Fruit fly (Drosophila melanogaster): ENCODE measurements around the gene Ptip.
A peak's percentile ranks its signal among the peaks of the same experiment; 100 is the strongest.

Gene Ptip

dm6 chr3L:14002524-14003135 is 26.3 kb downstream of the Ptip start (continued):
- TF ChIP-seq CG18619 (GFP tag; optimal IDR thresholded peaks at IDR 0.05) (peak; percentile 11), gfzf (GFP tag; optimal IDR thresholded peaks at IDR 0.05) (peak; percentile 72), kah (GFP tag; optimal IDR thresholded peaks at IDR 0.05) (no peak), CG9876 (GFP tag; optimal IDR thresholded peaks at IDR 0.05) (no peak), her (GFP tag; optimal IDR thresholded peaks at IDR 0.05) (no peak), CG12104 (GFP tag; optimal IDR thresholded peaks at IDR 0.05) (no peak), CG6854 (GFP tag; optimal IDR thresholded peaks at IDR 0.05) (no peak), NfI (GFP tag; optimal IDR thresholded peaks at IDR 0.05) (no peak), CG42726 (GFP tag; IDR thresholded peaks at IDR 0.05; ENCODE audit: partially characterized antibody) (0 out of 2 replicates have a peak, but pooled peaks have one; percentile 46), CG6765 (GFP tag; optimal IDR thresholded peaks at IDR 0.05) (peak; percentile 25), phol (tag; optimal IDR thresholded peaks at IDR 0.05) (peak; percentile 45), CG17186 (GFP tag; optimal IDR thresholded peaks at IDR 0.05) (peak; percentile 60), Drgx (GFP tag; IDR thresholded peaks at IDR 0.05) (0 out of 2 replicates have a peak, but pooled peaks have one; percentile 6), dm (GFP tag; optimal IDR thresholded peaks at IDR 0.05) (peak; percentile 50), CG6683 (GFP tag; optimal IDR thresholded peaks at IDR 0.05) (no peak), HmgD (GFP tag; optimal IDR thresholded peaks at IDR 0.05) (peak; percentile 62), Lhr (GFP tag; optimal IDR thresholded peaks at IDR 0.05) (peak; percentile 2), HmgZ (tag; optimal IDR thresholded peaks at IDR 0.05) (peak; percentile 60), usp (GFP tag; optimal IDR thresholded peaks at IDR 0.05) (no peak), CG10654 (GFP tag; optimal IDR thresholded peaks at IDR 0.05) (no peak), twi (tag; optimal IDR thresholded peaks at IDR 0.05) (peak; percentile 18), trem (tag; optimal IDR thresholded peaks at IDR 0.05) (peak; percentile 98), org-1 (GFP tag; optimal IDR thresholded peaks at IDR 0.05) (no peak), chinmo (GFP tag; IDR thresholded peaks at IDR 0.05; ENCODE audit: partially characterized antibody) (peak; percentile 85; the same call in 3 of the 4 replicates), zfh1 (GFP tag; IDR thresholded peaks at IDR 0.05) (no peak), CG34224 (GFP tag; IDR thresholded peaks at IDR 0.05; ENCODE audit: partially characterized antibody) (no peak), CG34422 (GFP tag; IDR thresholded peaks at IDR 0.05) (peak; percentile 44; the same call in 1 of the 3 replicates), NC2β (GFP tag; optimal IDR thresholded peaks at IDR 0.05) (peak; percentile 6), Fer1 (GFP tag; optimal IDR thresholded peaks at IDR 0.05) (peak; percentile 27), CG31441 (GFP tag; IDR thresholded peaks at IDR 0.05) (0 out of 2 replicates have a peak, but pooled peaks have one; percentile 20), Trl (optimal IDR thresholded peaks at IDR 0.05) (no peak), Trl (GFP tag; optimal IDR thresholded peaks at IDR 0.05) (no peak), CG13624 (GFP tag; optimal IDR thresholded peaks at IDR 0.05) (peak; percentile 29), mirr (GFP tag; optimal IDR thresholded peaks at IDR 0.05) (peak; percentile 37), gem (tag; optimal IDR thresholded peaks at IDR 0.05) (peak; percentile 26), caup (GFP tag; optimal IDR thresholded peaks at IDR 0.05; ENCODE audit: severe bottlenecking) (no peak), Bgb (GFP tag; IDR thresholded peaks at IDR 0.05; ENCODE audit: partially characterized antibody) (peak; percentile 36; the same call in 1 of the 2 replicates), CG18599 (GFP tag; optimal IDR thresholded peaks at IDR 0.05) (peak; percentile 35), BEAF-32 (GFP tag; optimal IDR thresholded peaks at IDR 0.05) (peak; percentile 13), MTF-1 (GFP tag; optimal IDR thresholded peaks at IDR 0.05; ENCODE audit: borderline replicate concordance) (no peak), Awh (GFP tag; IDR thresholded peaks at IDR 0.05) (no peak), Mrtf (GFP tag; IDR thresholded peaks at IDR 0.05) (no peak), CHES-1-like (GFP tag; optimal IDR thresholded peaks at IDR 0.05) (peak; percentile 13), CG8924 (tag; optimal IDR thresholded peaks at IDR 0.05) (peak; percentile 83), dmrt99B (tag; optimal IDR thresholded peaks at IDR 0.05) (no peak), Nf-YB (GFP tag; optimal IDR thresholded peaks at IDR 0.05) (peak; percentile 40), odd (GFP tag; optimal IDR thresholded peaks at IDR 0.05) (no peak), otp (GFP tag; IDR thresholded peaks at IDR 0.05) (peak; percentile 52; the same call in 1 of the 3 replicates), Blimp-1 (GFP tag; optimal IDR thresholded peaks at IDR 0.05) (no peak)
